Worm (Caenorhabditis elegans) whole organism, L4 larva: Measurements from ENCODE around the gene kin-9.

Experiments used
- F37D6.2 ChIP-seq: sonication (generic microtip); optimal IDR thresholded peaks from 2 replicates; lab custom pipeline; 2016; ENCODE audit warnings: mild to moderate bottlenecking, missing genetic modification characterization, missing compliant biosample characterization
- Y105C5A.15 ChIP-seq: fragments of 200-800 bp; sonication (Bioruptor generic); IDR thresholded peaks from 2 replicates; pipeline ENCODE4 v1.3.6; 2022; ENCODE audit warnings: missing genetic modification characterization, missing compliant biosample characterization
- Y75B8A.6 ChIP-seq: fragments of 200-800 bp; sonication (Bioruptor generic); IDR thresholded peaks from 2 replicates; pipeline ENCODE4 v1.3.6; 2022; ENCODE audit warnings: missing genetic modification reagents, missing genetic modification characterization, missing compliant biosample characterization
- attf-4 ChIP-seq: sonication (generic microtip); optimal IDR thresholded peaks from 3 replicates; lab custom pipeline; 2017; ENCODE audit warnings: missing biosample characterization, missing genetic modification characterization
- cey-2 ChIP-seq: sonication (generic microtip); optimal IDR thresholded peaks from 3 replicates; lab custom pipeline; 2017; ENCODE audit warnings: missing genetic modification characterization, mild to moderate bottlenecking, missing compliant biosample characterization, antibody characterized with exemption, borderline replicate concordance; ENCODE audit not compliant: insufficient read depth
- dmd-6 ChIP-seq: fragments of 200-800 bp; sonication (Bioruptor generic); IDR thresholded peaks from 2 replicates; pipeline ENCODE4 v1.3.6; 2022; ENCODE audit warnings: missing genetic modification reagents, missing genetic modification characterization, missing compliant biosample characterization
- dmd-9 ChIP-seq: fragments of 200-800 bp; sonication (Bioruptor generic); IDR thresholded peaks from 2 replicates; pipeline ENCODE4 v1.3.6; 2022; ENCODE audit warnings: missing genetic modification reagents, missing genetic modification characterization, missing compliant biosample characterization
- dpl-1 ChIP-seq: fragments of 150-350 bp; optimal IDR thresholded peaks from 2 replicates; lab custom pipeline; 2014; ENCODE audit warnings: missing biosample characterization, missing genetic modification reagents, missing genetic modification characterization
- duxl-1 ChIP-seq: sonication (generic microtip); optimal IDR thresholded peaks from 2 replicates; lab custom pipeline; 2016; ENCODE audit warnings: mild to moderate bottlenecking, missing genetic modification characterization, moderate library complexity, missing compliant biosample characterization; ENCODE audit not compliant: poor library complexity
- egl-43 ChIP-seq: fragments of 200-800 bp; sonication (Bioruptor generic); IDR thresholded peaks from 2 replicates; pipeline ENCODE4 v1.3.6; 2022; ENCODE audit warnings: missing genetic modification reagents, missing genetic modification characterization, missing compliant biosample characterization
- fkh-10 ChIP-seq: fragments of 150-350 bp; optimal IDR thresholded peaks from 2 replicates; lab custom pipeline; 2014; ENCODE audit warnings: missing biosample characterization, missing genetic modification reagents, missing genetic modification characterization
- gei-8 ChIP-seq: fragments of 200-800 bp; sonication (Bioruptor generic); optimal IDR thresholded peaks from 2 replicates; lab custom pipeline; 2018; ENCODE audit warnings: mild to moderate bottlenecking, missing genetic modification characterization, missing compliant biosample characterization
- hif-1 ChIP-seq, 2 experiments: sonication (generic microtip); optimal IDR thresholded peaks; 2 replicates each; lab custom pipeline; 2016 to 2017; ENCODE audit warnings: missing compliant biosample characterization in 2 of 2, missing genetic modification characterization in 2 of 2, missing genetic modification reagents in 2 of 2, missing genotype in 2 of 2, mild to moderate bottlenecking in 1 of 2
- hlh-11 ChIP-seq: fragments of 200-800 bp; sonication (Bioruptor generic); optimal IDR thresholded peaks from 2 replicates; lab custom pipeline; 2018; ENCODE audit warnings: mild to moderate bottlenecking, missing genetic modification characterization, missing compliant biosample characterization
- hmg-1.1 ChIP-seq: fragments of 200-800 bp; sonication (Bioruptor generic); IDR thresholded peaks from 2 replicates; pipeline ENCODE4 v1.3.6; 2022; ENCODE audit warnings: missing genetic modification reagents, missing genetic modification characterization, missing compliant biosample characterization
- mdl-1 ChIP-seq, 2 experiments: fragments of 150-350 bp in 1 of 2; sonication (generic microtip) in 1 of 2; optimal IDR thresholded peaks; 2 replicates each; lab custom pipeline; 2014 to 2017; ENCODE audit warnings: missing biosample characterization in 2 of 2, missing genetic modification characterization in 2 of 2
- mep-1 ChIP-seq: fragments of 150-350 bp; sonication (generic microtip); optimal IDR thresholded peaks from 3 replicates; lab custom pipeline; 2014; ENCODE audit warnings: missing biosample characterization, missing genetic modification characterization
- mxl-2 ChIP-seq: fragments of 200-800 bp; sonication (Bioruptor generic); conservative IDR thresholded peaks from 2 replicates; pipeline ENCODE4 v1.3.6; 2022; ENCODE audit warnings: missing genetic modification reagents, missing genetic modification characterization, missing compliant biosample characterization
- mxl-3 ChIP-seq: fragments of 200-800 bp; sonication (Bioruptor generic); optimal IDR thresholded peaks from 2 replicates; lab custom pipeline; 2018; ENCODE audit warnings: mild to moderate bottlenecking, missing genetic modification characterization, missing compliant biosample characterization
- nhr-10 ChIP-seq: fragments of 150-350 bp; optimal IDR thresholded peaks from 2 replicates; lab custom pipeline; 2014; ENCODE audit warnings: missing biosample characterization, missing genetic modification characterization
- nhr-25 ChIP-seq: sonication (generic microtip); optimal IDR thresholded peaks from 2 replicates; lab custom pipeline; 2017; ENCODE audit warnings: missing genetic modification characterization, mild to moderate bottlenecking, missing compliant biosample characterization, antibody characterized with exemption, moderate library complexity, borderline replicate concordance; ENCODE audit not compliant: insufficient read depth
- nhr-41 ChIP-seq: fragments of 200-800 bp; sonication (Bioruptor generic); IDR thresholded peaks from 2 replicates; pipeline ENCODE4 v1.3.6; 2022; ENCODE audit warnings: missing genetic modification reagents, missing genetic modification characterization, missing compliant biosample characterization
- pha-4 ChIP-seq, 2 experiments: fragments of 150-350 bp in 1 of 2; fragments of 200-800 bp in 1 of 2; sonication (Bioruptor generic) in 1 of 2; IDR thresholded peaks in 1 of 2; optimal IDR thresholded peaks in 1 of 2; 2 replicates each; pipeline versions ENCODE4 v1.3.6 to Lab custom; 2014 to 2022; ENCODE audit warnings: missing genetic modification characterization in 2 of 2, missing genetic modification reagents in 2 of 2, missing biosample characterization in 1 of 2, missing compliant biosample characterization in 1 of 2
- rbr-2 ChIP-seq: sonication (generic microtip); optimal IDR thresholded peaks from 2 replicates; lab custom pipeline; 2016; ENCODE audit warnings: missing genotype, missing genetic modification characterization, missing compliant biosample characterization
- snpc-4 ChIP-seq: fragments of 150-350 bp; optimal IDR thresholded peaks from 2 replicates; lab custom pipeline; 2014; ENCODE audit warnings: missing biosample characterization, missing genetic modification characterization
- tra-1 ChIP-seq: fragments of 200-800 bp; sonication (Bioruptor generic); IDR thresholded peaks from 2 replicates; pipeline ENCODE4 v1.3.6; 2022; ENCODE audit warnings: missing genetic modification reagents, missing genetic modification characterization, missing compliant biosample characterization
- unc-39 ChIP-seq: sonication (generic microtip); optimal IDR thresholded peaks from 2 replicates; lab custom pipeline; 2017; ENCODE audit warnings: missing biosample characterization, missing genetic modification characterization
- unc-62 ChIP-seq, 3 experiments: fragments of 150-350 bp in 1 of 3; sonication (generic microtip); optimal IDR thresholded peaks in 2 of 3; peaks in 1 of 3; 1 replicate in 1 of 3; 2 replicates in 2 of 3; lab custom pipeline; 2014 to 2017; ENCODE audit warnings: missing biosample characterization in 3 of 3, missing genetic modification characterization in 3 of 3, missing genetic modification reagents in 3 of 3, missing genotype in 1 of 3
- vab-7 ChIP-seq: fragments of 200-800 bp; sonication (Bioruptor generic); IDR thresholded peaks from 2 replicates; pipeline ENCODE4 v1.3.6; 2022; ENCODE audit warnings: missing genetic modification reagents, missing genetic modification characterization, missing compliant biosample characterization
- zip-11 ChIP-seq: fragments of 200-800 bp; sonication (Bioruptor generic); IDR thresholded peaks from 2 replicates; pipeline ENCODE4 v1.3.6; 2022; ENCODE audit warnings: missing genetic modification characterization, missing compliant biosample characterization
- zip-2 ChIP-seq: fragments of 150-350 bp; optimal IDR thresholded peaks from 2 replicates; lab custom pipeline; 2014; ENCODE audit warnings: missing biosample characterization, missing genetic modification characterization

Gene kin-9

DNA sequence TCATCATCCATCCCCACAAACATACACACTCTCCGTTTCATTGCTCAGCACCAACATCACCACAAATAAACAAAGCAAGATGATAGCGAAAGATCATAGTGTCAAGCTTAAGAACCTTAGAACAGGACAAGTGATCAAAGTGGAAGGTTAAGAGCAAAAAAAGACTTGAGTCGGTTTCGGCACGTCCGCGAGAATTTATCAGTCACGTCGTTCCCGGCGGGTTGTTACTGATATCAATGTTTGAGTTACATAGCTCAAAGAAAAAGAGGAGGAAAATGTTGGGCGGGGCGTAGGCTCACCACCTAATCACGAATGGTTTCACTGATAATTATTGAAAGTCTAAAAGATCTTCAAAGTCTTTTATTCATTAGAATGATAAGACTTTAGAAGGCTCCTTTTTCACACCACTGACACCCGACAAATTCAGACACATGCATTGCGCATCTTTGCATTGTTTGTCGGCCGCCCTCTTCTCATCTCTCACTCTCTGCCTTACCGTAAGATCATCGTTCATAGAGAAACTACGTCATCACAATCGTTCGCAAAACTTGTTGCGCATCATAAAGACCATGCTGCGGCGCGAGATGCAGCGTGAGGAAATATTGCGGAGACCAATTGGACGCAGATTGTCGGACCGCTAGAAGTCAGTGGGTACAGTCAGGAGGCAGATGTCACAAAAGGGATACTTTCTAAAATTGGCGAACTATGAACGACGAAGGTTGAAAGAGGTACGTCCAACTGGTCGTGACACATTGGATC, 44.8 kb downstream of the kin-9 start (continued):
- no peak for TF ChIP-seq egl-43 (GFP tag; lab: Robert Waterston, UW)
- TF ChIP-seq vab-7 (GFP tag; lab: Robert Waterston, UW) = no peak
- TF ChIP-seq rbr-2 = peak; percentile 37
- no peak for TF ChIP-seq nhr-41 (GFP tag; lab: Robert Waterston, UW)
- TF ChIP-seq Y105C5A.15 (GFP tag; lab: Robert Waterston, UW) = no peak
- TF ChIP-seq dmd-9 (GFP tag; lab: Robert Waterston, UW) = no peak
- TF ChIP-seq zip-2 (tag; lab: Kevin White, UChicago) = no peak
- TF ChIP-seq, all 104 proteins: peak for 34

ce11 chrX:8479050-8479449, 46.6 kb downstream of the kin-9 start:
- TF ChIP-seq hmg-1.1 (GFP tag; lab: Robert Waterston, UW) (0 out of 2 replicates have a peak, but pooled peaks have one; percentile 29), rbr-2 (peak; percentile 12), mxl-2 (GFP tag; lab: Robert Waterston, UW) (no peak), snpc-4 (tag; lab: Kevin White, UChicago) (no peak), gei-8 (GFP tag; lab: Kevin White, UChicago) (no peak), pha-4 (GFP tag; IDR thresholded peaks at IDR 0.05; lab: Robert Waterston, UW) (no peak), pha-4 (tag; optimal IDR thresholded peaks at IDR 0.05; lab: Kevin White, UChicago) (no peak), cey-2 (tag; lab: Kevin White, UChicago) (no peak), duxl-1 (tag; lab: Kevin White, UChicago) (no peak), fkh-10 (GFP tag; lab: Kevin White, UChicago) (no peak), Y75B8A.6 (no peak), dpl-1 (no peak), hif-1 (tag; optimal IDR thresholded peaks at IDR 0.05; lab: Kevin White, UChicago) (peak in 1 of 2 experiments; percentile 53), unc-39 (tag; lab: Kevin White, UChicago) (no peak), nhr-10 (tag; lab: Kevin White, UChicago) (no peak), attf-4 (tag; lab: Kevin White, UChicago) (no peak), zip-11 (GFP tag; lab: Robert Waterston, UW) (no peak), unc-62 (GFP tag; optimal IDR thresholded peaks at IDR 0.05 in 1 of 2; lab: Kevin White, UChicago) (peak in 1 of 2 experiments; percentile 49), unc-62 (tag; optimal IDR thresholded peaks at IDR 0.05; lab: Kevin White, UChicago) (no peak), hlh-11 (tag; lab: Kevin White, UChicago) (peak; percentile 18), F37D6.2 (tag; lab: Kevin White, UChicago) (peak; percentile 4), tra-1 (no peak)

DNA sequence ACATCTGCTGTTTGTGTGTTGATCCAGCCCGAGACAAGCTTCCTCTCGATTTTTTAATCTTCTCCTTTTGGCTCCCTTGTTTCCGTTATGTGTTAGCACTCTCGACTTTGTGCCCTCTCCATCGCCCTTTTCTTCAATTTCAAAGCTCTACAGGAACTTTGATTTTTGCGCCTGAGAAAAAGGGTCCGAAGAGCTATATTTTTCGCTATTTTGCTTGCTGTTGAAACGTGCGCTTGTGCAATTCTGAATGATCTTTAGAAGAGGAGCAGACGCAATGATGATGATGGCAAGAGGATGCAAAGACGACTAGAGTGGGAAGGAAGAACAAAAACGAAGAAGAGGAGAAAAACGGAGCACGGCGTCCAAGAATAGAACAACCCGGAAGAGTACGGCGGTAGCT, 49.3 kb downstream of the kin-9 start:
- TF ChIP-seq dmd-6 (GFP tag; lab: Robert Waterston, UW) (0 out of 2 replicates have a peak, but pooled peaks have one; percentile 15), hif-1 (tag; optimal IDR thresholded peaks at IDR 0.05; lab: Kevin White, UChicago) (peak in 1 of 2 experiments; percentile 76), unc-62 (GFP tag; optimal IDR thresholded peaks at IDR 0.05 in 1 of 2; lab: Kevin White, UChicago) (peak in 1 of 2 experiments; percentile 88), unc-62 (tag; optimal IDR thresholded peaks at IDR 0.05; lab: Kevin White, UChicago) (no peak), mxl-3 (GFP tag; lab: Kevin White, UChicago) (peak; percentile 16), mdl-1 (tag; optimal IDR thresholded peaks at IDR 0.05; lab: Kevin White, UChicago) (peak in 1 of 2 experiments; percentile 50), nhr-25 (no peak), rbr-2 (peak; percentile 11), mep-1 (peak; percentile 43), hlh-11 (tag; lab: Kevin White, UChicago) (peak; percentile 15), dmd-9 (GFP tag; lab: Robert Waterston, UW) (no peak), fkh-10 (GFP tag; lab: Kevin White, UChicago) (peak; percentile 64)
